Worm (Caenorhabditis elegans): ENCODE results near the gene cpna-5.

ce11 chrII:7704387-7704786 is 14.0 kb downstream of the cpna-5 start:
- TF ChIP-seq flt-1 (GFP tag; IDR thresholded peaks at IDR 0.05) (no peak), ceh-13 (GFP tag; optimal IDR thresholded peaks at IDR 0.05) (no peak), ceh-36 (tag; optimal IDR thresholded peaks at IDR 0.05) (no peak), hnd-1 (tag; optimal IDR thresholded peaks at IDR 0.05) (no peak), ama-1 (optimal IDR thresholded peaks at IDR 0.05) (no peak), tbx-37 (GFP tag; conservative IDR thresholded peaks at IDR 0.05) (no peak), hmbx-1 (tag; optimal IDR thresholded peaks at IDR 0.05) (no peak), tra-4 (tag; optimal IDR thresholded peaks at IDR 0.05) (no peak), sea-1 (GFP tag; conservative IDR thresholded peaks at IDR 0.05) (no peak), pes-1 (GFP tag; IDR thresholded peaks at IDR 0.05) (no peak), hmg-4 (GFP tag; optimal IDR thresholded peaks at IDR 0.05) (no peak)
